Worm (Caenorhabditis elegans) whole organism, midembryonic: ENCODE data around the gene alg-2.

Experiments used
- T22C8.4 ChIP-seq: fragments of 200-800 bp; sonication (Bioruptor generic); IDR thresholded peaks from 2 replicates; pipeline ENCODE4 v1.3.6; 2022; ENCODE audit warnings: missing genetic modification characterization, missing compliant biosample characterization
- flt-1 ChIP-seq: fragments of 200-800 bp; sonication (Bioruptor generic); IDR thresholded peaks from 2 replicates; pipeline ENCODE4 v1.3.6; 2022; ENCODE audit warnings: missing genetic modification characterization, missing compliant biosample characterization
- klf-2 ChIP-seq: fragments of 200-800 bp; sonication (Bioruptor generic); conservative IDR thresholded peaks from 2 replicates; pipeline ENCODE4 v1.3.6; 2022; ENCODE audit warnings: missing genetic modification reagents, missing genetic modification characterization, missing compliant biosample characterization
- med-1 ChIP-seq: sonication (generic microtip); optimal IDR thresholded peaks from 2 replicates; lab custom pipeline; 2017; ENCODE audit warnings: missing genetic modification characterization, mild to moderate bottlenecking, missing compliant biosample characterization, antibody characterized with exemption, missing genetic modification reagents; ENCODE audit not compliant: insufficient read depth
- ref-1 ChIP-seq: fragments of 200-800 bp; sonication (Bioruptor generic); conservative IDR thresholded peaks from 2 replicates; pipeline ENCODE4 v1.3.6; 2022; ENCODE audit warnings: missing genetic modification reagents, missing genetic modification characterization, missing compliant biosample characterization
- tab-1 ChIP-seq: fragments of 200-800 bp; sonication (Bioruptor generic); IDR thresholded peaks from 2 replicates; pipeline ENCODE4 v1.3.6; 2022; ENCODE audit warnings: missing genetic modification characterization, missing compliant biosample characterization
- ztf-23 ChIP-seq: fragments of 200-800 bp; sonication (Bioruptor generic); IDR thresholded peaks from 2 replicates; pipeline ENCODE4 v1.3.6; 2022; ENCODE audit warnings: missing genetic modification reagents, missing genetic modification characterization, missing compliant biosample characterization

DNA sequence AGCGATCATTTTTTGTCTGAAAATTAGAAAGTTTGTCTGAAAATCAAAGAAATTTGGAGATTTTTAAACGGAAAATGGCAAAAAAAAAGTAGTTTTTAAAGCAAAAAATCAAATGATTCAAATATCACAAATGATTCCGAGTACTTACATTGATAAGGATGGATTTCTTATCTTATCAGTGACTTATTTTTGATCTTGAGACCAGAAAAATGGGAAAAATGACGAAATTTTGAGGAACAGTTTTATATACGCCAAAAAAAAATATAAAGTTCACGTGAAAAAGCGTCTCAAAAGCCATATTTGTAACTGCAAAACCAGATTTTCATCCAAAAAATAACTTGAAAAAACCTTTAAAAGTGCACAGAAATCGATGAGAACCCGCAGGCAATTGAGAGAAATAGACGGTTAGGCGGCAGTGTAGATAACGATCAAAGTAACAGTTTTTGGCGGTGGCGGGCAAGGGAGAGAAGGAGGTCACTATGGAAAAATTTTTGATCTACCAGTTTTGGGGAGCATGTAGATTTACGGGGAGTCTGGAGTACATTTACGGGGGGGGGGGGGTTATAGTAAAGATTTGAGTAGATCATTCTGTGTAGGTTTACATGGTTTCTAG is 27.8 kb downstream of the alg-2 start, which contains the start of gene T07D3.9:
- no peak for TF ChIP-seq med-1 (GFP tag; lab: Kevin White, UChicago)
- TF ChIP-seq ztf-23 (GFP tag; lab: Robert Waterston, UW): no peak
- TF ChIP-seq T22C8.4 (GFP tag; lab: Robert Waterston, UW): no peak
- TF ChIP-seq ref-1 (GFP tag; lab: Robert Waterston, UW): no peak
- no peak for TF ChIP-seq tab-1 (GFP tag; lab: Robert Waterston, UW)
- TF ChIP-seq flt-1 (GFP tag; lab: Robert Waterston, UW): no peak
- no peak for TF ChIP-seq klf-2 (GFP tag; lab: Robert Waterston, UW)
